Fruit fly (Drosophila melanogaster): Measurements from ENCODE around the gene Dhc16F.

Gene Dhc16F

DNA sequence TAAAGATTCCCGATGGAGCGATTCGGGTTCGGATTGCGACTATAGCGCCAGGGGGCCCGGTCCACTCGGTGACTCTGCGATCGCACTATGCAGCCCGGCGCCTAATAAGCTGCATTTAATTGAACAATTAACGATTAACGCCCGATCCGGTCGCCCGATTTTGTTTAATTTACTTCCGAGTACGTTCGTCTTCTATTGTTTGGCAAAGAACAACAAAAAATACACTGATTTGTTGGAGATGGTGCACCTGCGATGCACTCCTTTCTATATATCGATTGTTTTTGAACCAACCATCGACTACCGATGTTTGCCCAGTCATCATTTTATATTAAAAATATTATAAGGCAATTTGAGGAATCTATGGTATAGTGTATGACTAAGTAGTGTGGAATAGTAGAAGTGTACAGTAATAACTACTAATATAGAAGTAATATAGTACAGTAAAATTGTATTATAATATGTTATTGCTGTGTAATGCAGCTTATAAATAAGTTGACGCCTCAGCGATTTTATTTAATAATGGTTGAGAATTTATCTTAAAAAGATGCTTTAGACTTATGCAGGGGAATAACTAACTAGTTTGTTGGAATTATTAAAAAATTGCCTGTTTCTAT lies 36.9 kb downstream of the Dhc16F start, which contains the start of gene Mvb12:
Gene Mvb12 (minus strand): TSS at position 217 of the 614 bp plus-strand sequence.
- TF ChIP-seq lz (GFP tag; optimal IDR thresholded peaks at IDR 0.05) (no peak), fkh (GFP tag; optimal IDR thresholded peaks at IDR 0.05) (peak; percentile 75), achi (GFP tag; optimal IDR thresholded peaks at IDR 0.05) (no peak), topi (GFP tag; optimal IDR thresholded peaks at IDR 0.05) (no peak), dsx (GFP tag; optimal IDR thresholded peaks at IDR 0.05; ENCODE audit: poor library complexity, severe bottlenecking) (peak; percentile 2), Sox102F (GFP tag; optimal IDR thresholded peaks at IDR 0.05) (peak; percentile 24), Hr4 (GFP tag; optimal IDR thresholded peaks at IDR 0.05) (no peak), spab (GFP tag; optimal IDR thresholded peaks at IDR 0.05) (no peak), eg (GFP tag; IDR thresholded peaks at IDR 0.05) (0 out of 3 replicates have a peak, but pooled peaks have one; percentile 36), CG6854 (GFP tag; optimal IDR thresholded peaks at IDR 0.05) (peak; percentile 5), CG31627 (GFP tag; optimal IDR thresholded peaks at IDR 0.05) (no peak), CG1621 (tag; optimal IDR thresholded peaks at IDR 0.05) (no peak), Blimp-1 (GFP tag; optimal IDR thresholded peaks at IDR 0.05) (no peak), Eip75B (GFP tag; optimal IDR thresholded peaks at IDR 0.05) (peak; percentile 5)

DNA sequence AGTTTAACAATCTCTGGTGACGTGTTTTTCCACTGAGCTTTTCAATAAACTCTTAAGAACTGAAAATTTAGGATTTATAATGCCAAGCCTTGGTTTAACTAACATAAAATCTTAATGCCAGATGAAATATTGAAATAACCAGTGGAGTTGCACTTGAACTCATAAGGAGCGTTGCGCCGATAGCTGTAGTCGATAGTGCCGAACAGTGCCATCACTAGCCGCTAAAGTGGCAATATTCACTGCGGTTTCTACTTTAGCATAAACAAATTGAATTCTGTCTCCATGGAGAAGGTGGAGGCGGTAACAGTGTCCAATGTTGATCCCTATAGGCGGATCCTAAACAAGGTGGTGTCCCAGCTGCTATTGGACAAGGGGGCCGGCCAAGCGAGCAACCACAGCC lies 37.5 kb downstream of the Dhc16F start, which contains the start of gene Taf8:
Gene Taf8 (plus strand): TSS at position 193 of the 400 bp plus-strand sequence.
- no peak for TF ChIP-seq Smox (GFP tag; optimal IDR thresholded peaks at IDR 0.05)
- TF ChIP-seq eg (GFP tag; IDR thresholded peaks at IDR 0.05), result 0 out of 3 replicates have a peak, but pooled peaks have one; percentile 14

DNA sequence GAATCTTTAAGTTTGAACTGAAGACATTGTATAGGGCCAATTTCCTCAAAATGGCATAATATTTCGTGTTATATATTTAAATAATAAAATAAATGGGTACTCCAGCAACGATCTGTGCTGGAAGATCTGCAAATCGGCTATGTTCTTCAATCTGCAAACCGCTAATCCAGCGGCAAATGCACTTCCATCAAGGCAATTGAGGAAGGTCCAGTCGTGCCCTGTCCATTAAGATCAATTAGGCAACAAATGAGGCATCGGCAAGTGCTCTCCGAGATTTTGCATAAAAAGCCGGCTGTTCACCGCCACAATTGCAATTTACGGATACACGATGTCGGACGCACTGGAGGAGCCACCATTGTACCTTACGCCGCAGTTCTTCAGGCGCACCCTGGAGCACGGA lies 39.1 kb downstream of the Dhc16F start, which contains the start of gene CG7135:
Gene CG7135 (plus strand): TSS at position 301 of the 400 bp plus-strand sequence.
- TF ChIP-seq fkh (GFP tag; optimal IDR thresholded peaks at IDR 0.05) (no peak), lz (GFP tag; optimal IDR thresholded peaks at IDR 0.05) (no peak), CG6854 (GFP tag; optimal IDR thresholded peaks at IDR 0.05) (no peak), Gug (GFP tag; IDR thresholded peaks at IDR 0.05) (no peak), CG6808 (GFP tag; optimal IDR thresholded peaks at IDR 0.05) (no peak), CG1621 (tag; optimal IDR thresholded peaks at IDR 0.05) (no peak), CG8119 (GFP tag; IDR thresholded peaks at IDR 0.05) (no peak)

DNA sequence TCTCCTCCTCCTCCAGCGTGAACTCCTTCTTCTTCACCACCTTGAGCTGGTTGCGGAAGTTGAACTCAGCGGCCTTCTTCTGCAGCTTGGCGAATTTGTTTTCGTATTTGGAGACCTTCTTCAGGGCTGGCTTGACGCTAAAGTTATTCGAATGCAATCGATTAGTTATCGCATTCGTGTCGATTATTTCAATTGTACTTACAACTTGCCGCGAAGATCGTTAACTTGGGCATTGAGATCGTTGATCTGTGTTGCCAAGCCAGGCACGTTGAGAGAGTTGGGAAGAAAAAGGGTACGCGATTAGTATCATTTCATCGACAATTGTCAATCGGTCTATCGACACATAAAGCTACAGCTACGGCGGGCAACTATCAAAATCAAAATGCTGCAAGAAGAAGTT lies 42.4 kb downstream of the Dhc16F start:
- TF ChIP-seq dac (GFP tag; optimal IDR thresholded peaks at IDR 0.05), result no peak
- no peak for TF ChIP-seq CG6276 (GFP tag; optimal IDR thresholded peaks at IDR 0.05)
- no peak for TF ChIP-seq net (GFP tag; optimal IDR thresholded peaks at IDR 0.05)
- no peak for TF ChIP-seq CG6163 (GFP tag; IDR thresholded peaks at IDR 0.05)
- no peak for TF ChIP-seq CG6854 (GFP tag; optimal IDR thresholded peaks at IDR 0.05)
- no peak for TF ChIP-seq CG8319 (GFP tag; optimal IDR thresholded peaks at IDR 0.05)
- no peak for TF ChIP-seq lz (GFP tag; optimal IDR thresholded peaks at IDR 0.05)
- TF ChIP-seq fkh (GFP tag; optimal IDR thresholded peaks at IDR 0.05), result no peak
- TF ChIP-seq CG11762 (GFP tag; optimal IDR thresholded peaks at IDR 0.05; ENCODE audit: insufficient read depth), result no peak
- no peak for TF ChIP-seq Hr4 (GFP tag; optimal IDR thresholded peaks at IDR 0.05)
- no peak for TF ChIP-seq Smox (GFP tag; optimal IDR thresholded peaks at IDR 0.05)
- no peak for TF ChIP-seq CG15336 (GFP tag; IDR thresholded peaks at IDR 0.05)
- no peak for TF ChIP-seq CG6792 (GFP tag; optimal IDR thresholded peaks at IDR 0.05)
- TF ChIP-seq CG3032 (tag; optimal IDR thresholded peaks at IDR 0.05), result no peak
- no peak for TF ChIP-seq Hr39 (GFP tag; optimal IDR thresholded peaks at IDR 0.05)

DNA sequence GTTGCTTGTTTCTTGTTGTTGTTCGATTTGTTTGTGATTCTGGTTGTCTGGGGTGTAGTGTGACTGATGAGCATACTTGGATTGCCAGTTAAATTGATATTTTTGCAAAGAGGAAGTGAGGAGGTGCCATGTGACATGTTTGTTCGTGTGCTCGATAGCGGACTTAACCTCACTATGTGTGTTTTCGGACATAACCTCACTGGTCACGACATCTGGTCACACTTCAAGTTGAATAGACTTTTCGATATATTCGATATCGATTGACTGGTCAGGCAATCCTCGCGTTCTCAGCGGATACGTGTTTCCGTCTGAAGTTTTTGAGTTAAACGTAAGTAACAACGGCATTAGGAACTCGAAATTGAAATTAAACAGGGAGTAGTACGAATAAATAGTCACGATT lies 44.4 kb downstream of the Dhc16F start:
- TF ChIP-seq OdsH (GFP tag; optimal IDR thresholded peaks at IDR 0.05), result no peak
- TF ChIP-seq achi (GFP tag; optimal IDR thresholded peaks at IDR 0.05), result no peak
- TF ChIP-seq pdm3 (GFP tag; optimal IDR thresholded peaks at IDR 0.05), result no peak
- no peak for TF ChIP-seq CG10669 (GFP tag; optimal IDR thresholded peaks at IDR 0.05)
- no peak for TF ChIP-seq Eip75B (GFP tag; optimal IDR thresholded peaks at IDR 0.05)
- TF ChIP-seq Hr4 (GFP tag; optimal IDR thresholded peaks at IDR 0.05), result no peak
- no peak for TF ChIP-seq Eip93F (GFP tag; optimal IDR thresholded peaks at IDR 0.05)
